Worm (Caenorhabditis elegans) whole organism, late embryonic: ENCODE results near the gene zipt-2.3.

ENCODE experiments used
- C38D4.7 ChIP-seq: fragments of 200-800 bp; sonication (Bioruptor generic); optimal IDR thresholded peaks from 2 replicates; lab custom pipeline; 2018; ENCODE audit warnings: mild to moderate bottlenecking, missing genetic modification characterization, moderate library complexity, missing compliant biosample characterization
- K02D7.2 ChIP-seq: sonication (generic microtip); optimal IDR thresholded peaks from 2 replicates; lab custom pipeline; 2017; ENCODE audit warnings: mild to moderate bottlenecking, missing genetic modification characterization, missing compliant biosample characterization
- K09A11.1 ChIP-seq: sonication (generic microtip); optimal IDR thresholded peaks from 2 replicates; lab custom pipeline; 2017; ENCODE audit warnings: antibody characterized with exemption, mild to moderate bottlenecking, missing genetic modification characterization, missing compliant biosample characterization; ENCODE audit not compliant: insufficient read depth
- T23F11.4 ChIP-seq: fragments of 200-800 bp; sonication (Bioruptor generic); optimal IDR thresholded peaks from 2 replicates; lab custom pipeline; 2018; ENCODE audit warnings: mild to moderate bottlenecking, missing genetic modification characterization, missing compliant biosample characterization
- ceh-18 ChIP-seq: sonication (generic microtip); optimal IDR thresholded peaks from 2 replicates; lab custom pipeline; 2016; ENCODE audit warnings: missing genetic modification characterization, missing compliant biosample characterization
- ceh-19 ChIP-seq: fragments of 200-800 bp; sonication (Bioruptor generic); optimal IDR thresholded peaks from 2 replicates; lab custom pipeline; 2018; ENCODE audit warnings: mild to moderate bottlenecking, missing genetic modification characterization, missing compliant biosample characterization
- ceh-22 ChIP-seq: sonication (generic microtip); optimal IDR thresholded peaks from 2 replicates; lab custom pipeline; 2017; ENCODE audit warnings: missing biosample characterization, missing genetic modification characterization
- ceh-30 ChIP-seq: fragments of 150-350 bp; optimal IDR thresholded peaks from 2 replicates; lab custom pipeline; 2014; ENCODE audit warnings: missing biosample characterization, missing genetic modification characterization
- ceh-6 ChIP-seq: fragments of 200-800 bp; sonication (Bioruptor generic); optimal IDR thresholded peaks from 2 replicates; lab custom pipeline; 2018; ENCODE audit warnings: mild to moderate bottlenecking, missing genetic modification characterization, missing compliant biosample characterization
- ceh-9 ChIP-seq: sonication (generic microtip); optimal IDR thresholded peaks from 2 replicates; lab custom pipeline; 2016; ENCODE audit warnings: mild to moderate bottlenecking, missing genetic modification characterization, inconsistent platforms, missing compliant biosample characterization
- elt-2 ChIP-seq: sonication (generic microtip); optimal IDR thresholded peaks from 2 replicates; lab custom pipeline; 2016; ENCODE audit warnings: missing genetic modification reagents, missing genetic modification characterization, missing compliant biosample characterization
- elt-4 ChIP-seq: sonication (generic microtip); optimal IDR thresholded peaks from 2 replicates; lab custom pipeline; 2016; ENCODE audit warnings: missing genetic modification characterization, missing compliant biosample characterization
- ets-4 ChIP-seq: sonication (generic microtip); optimal IDR thresholded peaks from 2 replicates; lab custom pipeline; 2016; ENCODE audit warnings: missing genetic modification characterization, missing compliant biosample characterization
- fkh-10 ChIP-seq: fragments of 150-350 bp; optimal IDR thresholded peaks from 2 replicates; lab custom pipeline; 2014; ENCODE audit warnings: missing biosample characterization, missing genetic modification reagents, missing genetic modification characterization
- gmeb-2 ChIP-seq: sonication (generic microtip); optimal IDR thresholded peaks from 2 replicates; lab custom pipeline; 2016; ENCODE audit warnings: missing genetic modification characterization, inconsistent platforms, missing compliant biosample characterization
- hlh-13 ChIP-seq: fragments of 200-800 bp; sonication (Bioruptor generic); optimal IDR thresholded peaks from 2 replicates; lab custom pipeline; 2018; ENCODE audit warnings: mild to moderate bottlenecking, missing genetic modification characterization, missing compliant biosample characterization
- hlh-15 ChIP-seq: sonication (generic microtip); optimal IDR thresholded peaks from 2 replicates; lab custom pipeline; 2016; ENCODE audit warnings: missing genetic modification characterization, missing compliant biosample characterization
- hlh-30 ChIP-seq: sonication (generic microtip); optimal IDR thresholded peaks from 2 replicates; lab custom pipeline; 2017; ENCODE audit warnings: antibody characterized with exemption, missing genetic modification characterization, missing compliant biosample characterization; ENCODE audit not compliant: insufficient read depth
- hlh-6 ChIP-seq: sonication (generic microtip); optimal IDR thresholded peaks from 2 replicates; lab custom pipeline; 2016; ENCODE audit warnings: missing genotype, missing genetic modification characterization, missing compliant biosample characterization
- hlh-8 ChIP-seq: sonication (generic microtip); optimal IDR thresholded peaks from 2 replicates; lab custom pipeline; 2016; ENCODE audit warnings: missing genotype, missing genetic modification characterization, missing compliant biosample characterization
- lin-11 ChIP-seq: fragments of 200-800 bp; sonication (Bioruptor generic); optimal IDR thresholded peaks from 2 replicates; lab custom pipeline; 2018; ENCODE audit warnings: mild to moderate bottlenecking, missing genetic modification characterization, missing compliant biosample characterization
- madf-2 ChIP-seq: sonication (generic microtip); optimal IDR thresholded peaks from 2 replicates; lab custom pipeline; 2017; ENCODE audit warnings: missing genetic modification characterization, missing compliant biosample characterization
- mec-3 ChIP-seq: sonication (generic microtip); optimal IDR thresholded peaks from 2 replicates; lab custom pipeline; 2016; ENCODE audit warnings: borderline replicate concordance, missing genetic modification characterization, missing compliant biosample characterization
- nhr-232 ChIP-seq: sonication (generic microtip); optimal IDR thresholded peaks from 2 replicates; lab custom pipeline; 2016; ENCODE audit warnings: missing genetic modification characterization, missing compliant biosample characterization
- npax-4 ChIP-seq: sonication (generic microtip); optimal IDR thresholded peaks from 2 replicates; lab custom pipeline; 2016; ENCODE audit warnings: missing genetic modification characterization, missing compliant biosample characterization
- odd-2 ChIP-seq: sonication (generic microtip); optimal IDR thresholded peaks from 2 replicates; lab custom pipeline; 2017; ENCODE audit warnings: antibody characterized with exemption, mild to moderate bottlenecking, missing genetic modification characterization, missing compliant biosample characterization
- pag-3 ChIP-seq: sonication (generic microtip); optimal IDR thresholded peaks from 2 replicates; lab custom pipeline; 2016; ENCODE audit warnings: missing compliant biosample characterization, missing genetic modification characterization, borderline replicate concordance
- pax-1 ChIP-seq: fragments of 150-350 bp; optimal IDR thresholded peaks from 2 replicates; lab custom pipeline; 2014; ENCODE audit warnings: missing biosample characterization, missing genetic modification characterization
- pqm-1 ChIP-seq: sonication (generic microtip); optimal IDR thresholded peaks from 2 replicates; lab custom pipeline; 2016; ENCODE audit warnings: missing genetic modification characterization, missing compliant biosample characterization
- pros-1 ChIP-seq: fragments of 150-350 bp; optimal IDR thresholded peaks from 2 replicates; lab custom pipeline; 2014; ENCODE audit warnings: missing biosample characterization, missing genetic modification reagents, missing genetic modification characterization
- rnt-1 ChIP-seq: sonication (generic microtip); optimal IDR thresholded peaks from 2 replicates; lab custom pipeline; 2016; ENCODE audit warnings: missing genetic modification characterization, missing compliant biosample characterization
- sdc-2 ChIP-seq: sonication (generic microtip); optimal IDR thresholded peaks from 2 replicates; lab custom pipeline; 2016; ENCODE audit warnings: missing genotype, missing genetic modification characterization, missing compliant biosample characterization
- sox-2 ChIP-seq: fragments of 200-800 bp; sonication (Bioruptor generic); IDR thresholded peaks from 2 replicates; pipeline ENCODE4 v1.3.6; 2022; ENCODE audit warnings: missing genetic modification reagents, missing genetic modification characterization, missing compliant biosample characterization
- tbx-2 ChIP-seq: sonication (generic microtip); optimal IDR thresholded peaks from 2 replicates; lab custom pipeline; 2016; ENCODE audit warnings: missing genetic modification characterization, missing compliant biosample characterization
- unc-3 ChIP-seq, 2 experiments: fragments of 200-800 bp in 1 of 2; sonication (Bioruptor generic) in 1 of 2; sonication (generic microtip) in 1 of 2; conservative IDR thresholded peaks in 1 of 2; optimal IDR thresholded peaks in 1 of 2; 2 replicates each; pipeline versions ENCODE4 v1.3.6 to Lab custom; 2016 to 2022; ENCODE audit warnings: missing compliant biosample characterization in 2 of 2, missing genetic modification characterization in 2 of 2, missing genetic modification reagents in 1 of 2
- unc-42 ChIP-seq: sonication (generic microtip); optimal IDR thresholded peaks from 2 replicates; lab custom pipeline; 2016; ENCODE audit warnings: missing genotype, missing genetic modification characterization, missing compliant biosample characterization
- unc-55 ChIP-seq: sonication (generic microtip); optimal IDR thresholded peaks from 2 replicates; lab custom pipeline; 2017; ENCODE audit warnings: missing biosample characterization, missing genetic modification reagents, missing genetic modification characterization
- zip-5 ChIP-seq: sonication (generic microtip); optimal IDR thresholded peaks from 2 replicates; lab custom pipeline; 2016; ENCODE audit warnings: missing genetic modification characterization, missing compliant biosample characterization

zipt-2.3 gene

ce11 chrII:13715733-13716132, at the start of gene zipt-2.3:
TSS of gene zipt-2.3 (minus strand) at chrII:13715879.
- TF ChIP-seq fkh-10 (GFP tag; lab: Kevin White, UChicago) (no peak), unc-55 (no peak), rnt-1 (tag; lab: Kevin White, UChicago) (no peak), ets-4 (tag; lab: Kevin White, UChicago) (no peak), lin-11 (tag; lab: Kevin White, UChicago) (no peak), ceh-22 (tag; lab: Kevin White, UChicago) (no peak), tbx-2 (no peak), elt-4 (tag; lab: Kevin White, UChicago) (no peak), ceh-6 (no peak), ceh-30 (tag; lab: Kevin White, UChicago) (no peak), pros-1 (tag; lab: Kevin White, UChicago) (no peak)

DNA sequence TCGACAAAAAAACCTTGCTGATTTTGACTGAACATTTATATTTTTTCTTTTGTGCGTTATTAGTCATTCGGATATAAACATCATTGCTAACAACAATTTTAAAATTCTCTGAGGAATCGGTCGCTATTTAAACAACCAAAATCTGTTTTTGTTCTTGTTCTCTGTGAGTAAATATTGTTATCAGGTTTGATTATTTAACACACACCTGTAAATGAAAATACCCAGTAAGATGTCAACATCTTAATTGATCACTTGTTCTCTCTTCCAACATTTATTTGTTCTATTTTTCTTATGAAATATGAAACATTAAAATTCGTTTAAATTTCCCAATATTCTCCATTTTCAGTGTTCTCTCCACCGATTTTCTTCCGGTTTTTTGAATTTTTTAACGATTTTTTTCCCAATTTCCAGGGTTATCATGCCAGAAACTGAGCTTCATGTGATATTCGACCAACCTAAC, 47.4 kb upstream of the zipt-2.3 start, which contains the start of gene arrd-11:
TSS of gene arrd-11 (plus strand) at position 410 of the 460 bp plus-strand sequence.
- TF ChIP-seq hlh-30 (tag; lab: Kevin White, UChicago) = no peak
- TF ChIP-seq madf-2 (tag; lab: Kevin White, UChicago) = no peak
- no peak for TF ChIP-seq sdc-2
- no peak for TF ChIP-seq ceh-9 (tag; lab: Kevin White, UChicago)
- no peak for TF ChIP-seq unc-55
- TF ChIP-seq sox-2 (GFP tag; lab: Robert Waterston, UW) = no peak
- TF ChIP-seq mec-3 = no peak
- no peak for TF ChIP-seq ceh-19 (GFP tag; lab: Kevin White, UChicago)
- TF ChIP-seq unc-3 (GFP tag; conservative IDR thresholded peaks at IDR 0.05; lab: Robert Waterston, UW) = no peak
- TF ChIP-seq unc-3 (tag; optimal IDR thresholded peaks at IDR 0.05; lab: Kevin White, UChicago) = no peak
- TF ChIP-seq pqm-1 (tag; lab: Kevin White, UChicago) = no peak
- TF ChIP-seq ceh-18 (tag; lab: Kevin White, UChicago) = no peak

- TF ChIP-seq hlh-8 (tag; lab: Kevin White, UChicago) (no peak), T23F11.4 (GFP tag; lab: Kevin White, UChicago) (no peak), hlh-6 (tag; lab: Kevin White, UChicago) (no peak), C38D4.7 (GFP tag; lab: Kevin White, UChicago) (no peak), elt-4 (tag; lab: Kevin White, UChicago) (no peak), ceh-9 (tag; lab: Kevin White, UChicago) (no peak), pag-3 (tag; lab: Kevin White, UChicago) (no peak)
Measured at ce11 chrII:13758108-13758507, 42.4 kb upstream of the zipt-2.3 start, which contains the start of gene arrd-13. TSS of gene arrd-13 (plus strand) at chrII:13758408.

DNA sequence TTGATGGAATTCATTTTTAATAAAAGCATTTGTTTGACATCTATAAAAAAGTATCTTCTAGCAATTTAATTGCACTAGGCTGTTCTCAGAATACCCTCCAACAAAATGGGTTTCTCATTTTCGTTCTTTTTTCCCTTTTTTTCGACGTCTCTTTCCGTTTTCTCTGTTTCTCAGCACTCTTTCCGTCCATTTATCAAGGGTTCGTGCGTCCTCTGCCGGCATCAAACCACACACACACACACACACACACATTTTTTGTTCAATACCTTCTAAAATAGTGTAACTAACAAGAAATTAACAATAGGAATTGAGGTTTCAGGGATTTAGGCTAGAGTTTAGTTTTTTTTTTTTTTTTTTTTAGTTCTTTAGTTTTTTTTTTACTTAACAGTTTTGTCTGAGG, 40.6 kb upstream of the zipt-2.3 start:
- TF ChIP-seq hlh-13 (no peak), unc-3 (GFP tag; conservative IDR thresholded peaks at IDR 0.05; lab: Robert Waterston, UW) (no peak), unc-3 (tag; optimal IDR thresholded peaks at IDR 0.05; lab: Kevin White, UChicago) (no peak), K09A11.1 (tag; lab: Kevin White, UChicago) (no peak), K02D7.2 (no peak), ceh-22 (tag; lab: Kevin White, UChicago) (no peak), ceh-18 (tag; lab: Kevin White, UChicago) (no peak), zip-5 (tag; lab: Kevin White, UChicago) (no peak), npax-4 (tag; lab: Kevin White, UChicago) (no peak), hlh-15 (tag; lab: Kevin White, UChicago) (no peak), unc-42 (no peak), hlh-30 (tag; lab: Kevin White, UChicago) (no peak)

DNA sequence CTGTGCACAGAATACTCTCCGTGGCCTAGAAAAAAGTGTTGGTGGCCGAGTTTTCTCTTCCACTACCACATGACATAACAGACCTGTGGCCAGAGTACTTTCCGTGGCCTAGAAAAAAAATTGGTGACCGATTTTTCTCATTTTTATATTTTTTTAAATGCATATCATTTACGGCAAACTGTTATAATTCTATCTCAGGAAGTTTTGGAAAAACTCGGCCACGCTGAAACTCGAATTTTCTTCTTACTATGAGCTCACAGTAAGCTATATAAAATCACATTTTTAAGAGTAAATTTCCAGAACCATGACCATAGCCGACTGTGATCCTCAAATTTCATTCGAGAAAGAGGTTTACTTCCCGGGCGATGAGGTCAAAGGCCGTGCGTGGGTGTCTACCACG, 36.3 kb upstream of the zipt-2.3 start, which contains the start of gene arrd-14:
TSS of gene arrd-14 (plus strand) at position 301 of the 400 bp plus-strand sequence.
- TF ChIP-seq zip-5 (tag; lab: Kevin White, UChicago) = no peak
- TF ChIP-seq hlh-6 (tag; lab: Kevin White, UChicago) = no peak
- TF ChIP-seq pros-1 (tag; lab: Kevin White, UChicago) = no peak
- TF ChIP-seq unc-3 (GFP tag; conservative IDR thresholded peaks at IDR 0.05; lab: Robert Waterston, UW) = no peak
- TF ChIP-seq unc-3 (tag; optimal IDR thresholded peaks at IDR 0.05; lab: Kevin White, UChicago) = no peak
- no peak for TF ChIP-seq pax-1 (tag; lab: Kevin White, UChicago)
- no peak for TF ChIP-seq elt-2 (tag; lab: Kevin White, UChicago)
- no peak for TF ChIP-seq gmeb-2 (tag; lab: Kevin White, UChicago)
- TF ChIP-seq ceh-19 (GFP tag; lab: Kevin White, UChicago) = no peak
- TF ChIP-seq nhr-232 (tag; lab: Kevin White, UChicago) = no peak
- TF ChIP-seq odd-2 (tag; lab: Kevin White, UChicago) = no peak
- no peak for TF ChIP-seq npax-4 (tag; lab: Kevin White, UChicago)
- TF ChIP-seq hlh-15 (tag; lab: Kevin White, UChicago) = no peak
- TF ChIP-seq unc-42 = no peak
- TF ChIP-seq, all 69 proteins: peak for 0
